Worm (Caenorhabditis elegans): ENCODE data around the gene ced-3.

Gene ced-3

DNA sequence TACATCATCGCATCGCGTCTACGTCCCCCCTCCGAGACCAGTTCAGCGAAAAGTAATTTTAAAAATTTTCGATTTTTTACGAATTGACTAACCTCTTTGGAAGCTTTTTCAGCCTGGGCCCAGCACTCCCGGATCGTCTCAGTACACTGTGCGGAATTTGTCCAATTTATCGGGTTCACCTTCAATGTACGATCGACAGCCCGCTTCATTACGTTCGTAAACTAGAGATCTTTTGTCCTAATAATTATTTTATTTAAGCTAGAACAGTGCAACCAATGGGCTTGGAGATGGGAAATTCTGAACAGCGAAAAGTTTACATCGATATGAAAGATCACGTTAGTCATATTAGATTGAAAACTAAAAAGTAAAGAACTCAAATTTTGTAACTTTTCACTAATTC, 37.4 kb upstream of the ced-3 start:
- TF ChIP-seq hmg-4 (GFP tag; optimal IDR thresholded peaks at IDR 0.05) (no peak), flt-1 (GFP tag; IDR thresholded peaks at IDR 0.05) (no peak), ceh-36 (tag; optimal IDR thresholded peaks at IDR 0.05) (no peak), tbx-37 (GFP tag; conservative IDR thresholded peaks at IDR 0.05) (no peak), tra-4 (tag; optimal IDR thresholded peaks at IDR 0.05) (no peak), hnd-1 (tag; optimal IDR thresholded peaks at IDR 0.05) (no peak), scrt-1 (GFP tag; IDR thresholded peaks at IDR 0.05) (no peak), hmbx-1 (tag; optimal IDR thresholded peaks at IDR 0.05) (no peak), F13C5.2 (tag; optimal IDR thresholded peaks at IDR 0.05) (no peak), sea-1 (GFP tag; conservative IDR thresholded peaks at IDR 0.05) (no peak), ama-1 (optimal IDR thresholded peaks at IDR 0.05) (no peak), pes-1 (GFP tag; IDR thresholded peaks at IDR 0.05) (no peak), ets-7 (tag; optimal IDR thresholded peaks at IDR 0.05) (no peak)

DNA sequence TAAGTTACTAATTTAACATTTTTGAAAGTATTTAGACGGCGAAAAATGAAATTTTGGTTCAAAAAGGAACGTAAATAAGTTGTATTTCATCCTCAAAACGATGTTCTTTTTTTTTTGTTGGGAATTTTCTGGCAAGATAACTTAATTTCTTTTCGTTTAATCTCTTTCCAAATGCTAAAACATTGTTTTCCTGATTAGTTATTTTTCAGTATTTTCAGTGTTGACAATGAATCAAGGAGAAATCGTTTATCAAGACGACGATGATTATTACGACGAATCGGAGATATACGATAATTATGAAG, 36.9 kb upstream of the ced-3 start, which contains the start of gene lin-54:
Gene lin-54 (plus strand): TSS at position 203 of the 302 bp plus-strand sequence.
- TF ChIP-seq hmg-4 (GFP tag; optimal IDR thresholded peaks at IDR 0.05) = no peak
- TF ChIP-seq hmbx-1 (tag; optimal IDR thresholded peaks at IDR 0.05) = no peak
- no peak for TF ChIP-seq scrt-1 (GFP tag; IDR thresholded peaks at IDR 0.05)
- no peak for TF ChIP-seq pes-1 (GFP tag; IDR thresholded peaks at IDR 0.05)
- no peak for TF ChIP-seq ceh-36 (tag; optimal IDR thresholded peaks at IDR 0.05)
- TF ChIP-seq tbx-11 (GFP tag; IDR thresholded peaks at IDR 0.05) = no peak
- no peak for TF ChIP-seq B0310.2 (tag; optimal IDR thresholded peaks at IDR 0.05)
- TF ChIP-seq aly-1 (tag; optimal IDR thresholded peaks at IDR 0.05) = no peak
- TF ChIP-seq ceh-13 (GFP tag; optimal IDR thresholded peaks at IDR 0.05) = no peak
- no peak for TF ChIP-seq ama-1 (optimal IDR thresholded peaks at IDR 0.05)
- no peak for TF ChIP-seq F13C5.2 (tag; optimal IDR thresholded peaks at IDR 0.05)
- no peak for TF ChIP-seq tbx-37 (GFP tag; conservative IDR thresholded peaks at IDR 0.05)
- no peak for TF ChIP-seq sea-1 (GFP tag; conservative IDR thresholded peaks at IDR 0.05)
- no peak for TF ChIP-seq ets-7 (tag; optimal IDR thresholded peaks at IDR 0.05)
- TF ChIP-seq flt-1 (GFP tag; IDR thresholded peaks at IDR 0.05) = no peak
- no peak for TF ChIP-seq hnd-1 (tag; optimal IDR thresholded peaks at IDR 0.05)
- no peak for TF ChIP-seq tra-4 (tag; optimal IDR thresholded peaks at IDR 0.05)

- TF ChIP-seq F13C5.2 (tag; optimal IDR thresholded peaks at IDR 0.05) (peak; percentile 92), ceh-36 (tag; optimal IDR thresholded peaks at IDR 0.05) (peak; percentile 37), tbx-37 (GFP tag; conservative IDR thresholded peaks at IDR 0.05) (peak; percentile 27; the same call in 1 of the 2 replicates), hmg-4 (GFP tag; optimal IDR thresholded peaks at IDR 0.05) (peak; percentile 72), hnd-1 (tag; optimal IDR thresholded peaks at IDR 0.05) (no peak), aly-1 (tag; optimal IDR thresholded peaks at IDR 0.05) (no peak), tbx-11 (GFP tag; IDR thresholded peaks at IDR 0.05) (peak; percentile 47; the same call in 1 of the 2 replicates), ama-1 (optimal IDR thresholded peaks at IDR 0.05) (no peak), sea-1 (GFP tag; conservative IDR thresholded peaks at IDR 0.05) (peak; percentile 61; the same call in 1 of the 2 replicates), pes-1 (GFP tag; IDR thresholded peaks at IDR 0.05) (peak; percentile 65), flt-1 (GFP tag; IDR thresholded peaks at IDR 0.05) (peak; percentile 44; the same call in 1 of the 2 replicates)
Observed at ce11 chrIV:13240078-13240841, 36.3 kb upstream of the ced-3 start, which contains the start of gene rpl-12. rpl-12 (minus strand) TSS chrIV:13240651.

ce11 chrIV:13238943-13239861, 35.3 kb upstream of the ced-3 start, which contains the start of gene tag-115:
tag-115 (minus strand) TSS chrIV:13239414.
- TF ChIP-seq scrt-1 (GFP tag; IDR thresholded peaks at IDR 0.05) (no peak), ama-1 (optimal IDR thresholded peaks at IDR 0.05) (no peak), sea-1 (GFP tag; conservative IDR thresholded peaks at IDR 0.05) (no peak), ceh-36 (tag; optimal IDR thresholded peaks at IDR 0.05) (no peak), tbx-11 (GFP tag; IDR thresholded peaks at IDR 0.05) (no peak), hmbx-1 (tag; optimal IDR thresholded peaks at IDR 0.05) (no peak), tbx-37 (GFP tag; conservative IDR thresholded peaks at IDR 0.05) (no peak)

- no peak for TF ChIP-seq B0310.2 (tag; optimal IDR thresholded peaks at IDR 0.05)
- no peak for TF ChIP-seq hnd-1 (tag; optimal IDR thresholded peaks at IDR 0.05)
- TF ChIP-seq ets-7 (tag; optimal IDR thresholded peaks at IDR 0.05) = no peak
- no peak for TF ChIP-seq ceh-13 (GFP tag; optimal IDR thresholded peaks at IDR 0.05)
- TF ChIP-seq tra-4 (tag; optimal IDR thresholded peaks at IDR 0.05) = no peak
- no peak for TF ChIP-seq pes-1 (GFP tag; IDR thresholded peaks at IDR 0.05)
- no peak for TF ChIP-seq flt-1 (GFP tag; IDR thresholded peaks at IDR 0.05)
- TF ChIP-seq ceh-36 (tag; optimal IDR thresholded peaks at IDR 0.05) = no peak
- no peak for TF ChIP-seq F13C5.2 (tag; optimal IDR thresholded peaks at IDR 0.05)
- TF ChIP-seq tbx-11 (GFP tag; IDR thresholded peaks at IDR 0.05) = no peak
Observed at ce11 chrIV:13236485-13236884, 32.5 kb upstream of the ced-3 start, which contains the start of gene pwp-1. pwp-1 (minus strand) TSS chrIV:13236585.

- TF ChIP-seq F13C5.2 (tag; optimal IDR thresholded peaks at IDR 0.05) (peak; percentile 43), scrt-1 (GFP tag; IDR thresholded peaks at IDR 0.05) (no peak)
Observed at ce11 chrIV:13231393-13231792, 27.5 kb upstream of the ced-3 start.

DNA sequence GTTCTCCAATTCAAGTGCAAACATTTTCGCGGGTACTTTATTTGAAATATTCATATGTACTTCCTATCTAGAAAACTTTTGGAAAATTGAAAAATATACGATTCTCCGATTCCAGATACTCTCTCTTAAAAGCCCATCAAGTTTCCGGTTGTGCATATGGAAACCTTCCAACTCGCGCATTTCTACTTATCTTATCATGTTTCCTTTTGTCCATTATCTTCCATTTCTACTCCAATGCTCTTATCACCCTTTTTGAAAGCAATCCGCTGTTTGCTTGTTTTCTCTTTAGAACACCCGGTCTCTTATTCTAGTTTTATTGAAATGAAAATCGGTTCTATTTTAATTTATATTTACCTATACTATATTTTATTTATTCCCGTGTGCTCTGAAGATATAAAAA, 17.7 kb upstream of the ced-3 start, which contains the start of gene C48D1.5:
Gene C48D1.5 (plus strand): TSS at position 301 of the 400 bp plus-strand sequence.
- no peak for TF ChIP-seq hnd-1 (tag; optimal IDR thresholded peaks at IDR 0.05)
- TF ChIP-seq ceh-13 (GFP tag; optimal IDR thresholded peaks at IDR 0.05) = no peak
- TF ChIP-seq ets-7 (tag; optimal IDR thresholded peaks at IDR 0.05) = no peak
- no peak for TF ChIP-seq ama-1 (optimal IDR thresholded peaks at IDR 0.05)
- no peak for TF ChIP-seq sea-1 (GFP tag; conservative IDR thresholded peaks at IDR 0.05)
- no peak for TF ChIP-seq hmg-4 (GFP tag; optimal IDR thresholded peaks at IDR 0.05)
- TF ChIP-seq F13C5.2 (tag; optimal IDR thresholded peaks at IDR 0.05) = no peak
- no peak for TF ChIP-seq hmbx-1 (tag; optimal IDR thresholded peaks at IDR 0.05)
- TF ChIP-seq aly-1 (tag; optimal IDR thresholded peaks at IDR 0.05) = no peak
- TF ChIP-seq scrt-1 (GFP tag; IDR thresholded peaks at IDR 0.05) = no peak
- TF ChIP-seq flt-1 (GFP tag; IDR thresholded peaks at IDR 0.05) = no peak
- TF ChIP-seq tbx-11 (GFP tag; IDR thresholded peaks at IDR 0.05) = no peak
- no peak for TF ChIP-seq tbx-37 (GFP tag; conservative IDR thresholded peaks at IDR 0.05)
- TF ChIP-seq B0310.2 (tag; optimal IDR thresholded peaks at IDR 0.05) = no peak

Data from whole organism, early embryonic.